Worm (Caenorhabditis elegans) whole organism, L4 larva: ENCODE measurements around the gene mrpl-22.

ENCODE experiments used
- F26F4.8 ChIP-seq: fragments of 200-800 bp; sonication (Bioruptor generic); conservative IDR thresholded peaks from 2 replicates; pipeline ENCODE4 v1.3.6; 2022; ENCODE audit warnings: missing genetic modification characterization, missing compliant biosample characterization
- F37D6.2 ChIP-seq: sonication (generic microtip); optimal IDR thresholded peaks from 2 replicates; lab custom pipeline; 2016; ENCODE audit warnings: mild to moderate bottlenecking, missing genetic modification characterization, missing compliant biosample characterization
- F49E8.2 ChIP-seq: sonication (generic microtip); optimal IDR thresholded peaks from 2 replicates; lab custom pipeline; 2016; ENCODE audit warnings: missing compliant biosample characterization, mild to moderate bottlenecking, missing genetic modification characterization, borderline replicate concordance
- R02D3.7 ChIP-seq: fragments of 150-350 bp; sonication (generic microtip); optimal IDR thresholded peaks from 3 replicates; lab custom pipeline; 2014; ENCODE audit warnings: missing biosample characterization, missing genetic modification characterization
- T20F7.1 ChIP-seq: fragments of 200-800 bp; sonication (Bioruptor generic); optimal IDR thresholded peaks from 2 replicates; lab custom pipeline; 2018; ENCODE audit warnings: mild to moderate bottlenecking, missing genetic modification characterization, missing compliant biosample characterization
- T26A8.4 ChIP-seq: fragments of 200-800 bp; sonication (Bioruptor generic); IDR thresholded peaks from 2 replicates; pipeline ENCODE4 v1.3.6; 2022; ENCODE audit warnings: missing genetic modification characterization, missing compliant biosample characterization
- arid-1 ChIP-seq: fragments of 200-800 bp; sonication (Bioruptor generic); conservative IDR thresholded peaks from 2 replicates; pipeline ENCODE4 v1.3.6; 2022; ENCODE audit warnings: missing genetic modification reagents, missing genetic modification characterization, missing compliant biosample characterization
- attf-4 ChIP-seq: sonication (generic microtip); optimal IDR thresholded peaks from 3 replicates; lab custom pipeline; 2017; ENCODE audit warnings: missing biosample characterization, missing genetic modification characterization
- cey-2 ChIP-seq: sonication (generic microtip); optimal IDR thresholded peaks from 3 replicates; lab custom pipeline; 2017; ENCODE audit warnings: missing genetic modification characterization, mild to moderate bottlenecking, missing compliant biosample characterization, antibody characterized with exemption, borderline replicate concordance; ENCODE audit not compliant: insufficient read depth
- daf-16 ChIP-seq, 3 experiments: sonication (generic microtip); optimal IDR thresholded peaks; 2 replicates each; lab custom pipeline; 2016 to 2017; ENCODE audit warnings: missing genetic modification characterization in 3 of 3, missing genetic modification reagents in 3 of 3, mild to moderate bottlenecking in 2 of 3, missing compliant biosample characterization in 2 of 3, missing biosample characterization in 1 of 3, moderate library complexity in 1 of 3
- daf-19 ChIP-seq: fragments of 200-800 bp; sonication (Bioruptor generic); conservative IDR thresholded peaks from 2 replicates; pipeline ENCODE4 v1.3.6; 2022; ENCODE audit warnings: missing genetic modification characterization, missing compliant biosample characterization
- dve-1 ChIP-seq: sonication (generic microtip); optimal IDR thresholded peaks from 2 replicates; lab custom pipeline; 2017; ENCODE audit warnings: antibody characterized with exemption, mild to moderate bottlenecking, missing genetic modification characterization, missing compliant biosample characterization; ENCODE audit not compliant: insufficient read depth
- gei-8 ChIP-seq: fragments of 200-800 bp; sonication (Bioruptor generic); optimal IDR thresholded peaks from 2 replicates; lab custom pipeline; 2018; ENCODE audit warnings: mild to moderate bottlenecking, missing genetic modification characterization, missing compliant biosample characterization
- hif-1 ChIP-seq, 2 experiments: sonication (generic microtip); optimal IDR thresholded peaks; 2 replicates each; lab custom pipeline; 2016 to 2017; ENCODE audit warnings: missing compliant biosample characterization in 2 of 2, missing genetic modification characterization in 2 of 2, missing genetic modification reagents in 2 of 2, missing genotype in 2 of 2, mild to moderate bottlenecking in 1 of 2
- hlh-11 ChIP-seq: fragments of 200-800 bp; sonication (Bioruptor generic); optimal IDR thresholded peaks from 2 replicates; lab custom pipeline; 2018; ENCODE audit warnings: mild to moderate bottlenecking, missing genetic modification characterization, missing compliant biosample characterization
- hlh-30 ChIP-seq: sonication (generic microtip); optimal IDR thresholded peaks from 2 replicates; lab custom pipeline; 2017; ENCODE audit warnings: antibody characterized with exemption, mild to moderate bottlenecking, missing genetic modification characterization, missing compliant biosample characterization; ENCODE audit not compliant: insufficient read depth
- lin-15B ChIP-seq: fragments of 150-350 bp; sonication (generic microtip); optimal IDR thresholded peaks from 3 replicates; lab custom pipeline; 2014; ENCODE audit warnings: missing biosample characterization, missing genetic modification characterization
- lin-29 ChIP-seq: fragments of 200-800 bp; sonication (Bioruptor generic); IDR thresholded peaks from 2 replicates; pipeline ENCODE4 v1.3.6; 2022; ENCODE audit warnings: missing genetic modification reagents, missing genetic modification characterization, missing compliant biosample characterization
- lsy-2 ChIP-seq, 2 experiments: fragments of 150-350 bp in 1 of 2; sonication (generic microtip) in 1 of 2; optimal IDR thresholded peaks; 2 replicates each; lab custom pipeline; 2014 to 2017; ENCODE audit warnings: missing biosample characterization in 2 of 2, missing genetic modification characterization in 2 of 2
- mep-1 ChIP-seq: fragments of 150-350 bp; sonication (generic microtip); optimal IDR thresholded peaks from 3 replicates; lab custom pipeline; 2014; ENCODE audit warnings: missing biosample characterization, missing genetic modification characterization
- mes-2 ChIP-seq: sonication (generic microtip); optimal IDR thresholded peaks from 2 replicates; lab custom pipeline; 2016; ENCODE audit warnings: missing genotype, mild to moderate bottlenecking, missing genetic modification characterization, missing compliant biosample characterization; ENCODE audit not compliant: poor library complexity, severe bottlenecking
- mxl-3 ChIP-seq: fragments of 200-800 bp; sonication (Bioruptor generic); optimal IDR thresholded peaks from 2 replicates; lab custom pipeline; 2018; ENCODE audit warnings: mild to moderate bottlenecking, missing genetic modification characterization, missing compliant biosample characterization
- nhr-102 ChIP-seq: sonication (generic microtip); optimal IDR thresholded peaks from 2 replicates; lab custom pipeline; 2016; ENCODE audit warnings: mild to moderate bottlenecking, missing genetic modification characterization, moderate library complexity, missing compliant biosample characterization
- nhr-11 ChIP-seq: fragments of 150-350 bp; optimal IDR thresholded peaks from 2 replicates; lab custom pipeline; 2014; ENCODE audit warnings: missing biosample characterization, missing genetic modification characterization
- nhr-237 ChIP-seq: sonication (generic microtip); optimal IDR thresholded peaks from 2 replicates; lab custom pipeline; 2017; ENCODE audit warnings: missing biosample characterization, missing genetic modification characterization
- nhr-28 ChIP-seq: fragments of 150-350 bp; optimal IDR thresholded peaks from 2 replicates; lab custom pipeline; 2014; ENCODE audit warnings: missing biosample characterization, missing genetic modification characterization
- nhr-41 ChIP-seq: fragments of 200-800 bp; sonication (Bioruptor generic); IDR thresholded peaks from 2 replicates; pipeline ENCODE4 v1.3.6; 2022; ENCODE audit warnings: missing genetic modification reagents, missing genetic modification characterization, missing compliant biosample characterization
- nhr-6 ChIP-seq: fragments of 150-350 bp; optimal IDR thresholded peaks from 2 replicates; lab custom pipeline; 2014; ENCODE audit warnings: missing biosample characterization, missing genetic modification characterization
- nhr-77 ChIP-seq: fragments of 150-350 bp; optimal IDR thresholded peaks from 2 replicates; lab custom pipeline; 2014; ENCODE audit warnings: missing biosample characterization, missing genetic modification characterization
- php-3 ChIP-seq: fragments of 200-800 bp; sonication (Bioruptor generic); IDR thresholded peaks from 2 replicates; pipeline ENCODE4 v1.3.6; 2022; ENCODE audit warnings: missing genetic modification reagents, missing genetic modification characterization, missing compliant biosample characterization
- rbr-2 ChIP-seq: sonication (generic microtip); optimal IDR thresholded peaks from 2 replicates; lab custom pipeline; 2016; ENCODE audit warnings: missing genotype, missing genetic modification characterization, missing compliant biosample characterization
- tra-1 ChIP-seq: fragments of 200-800 bp; sonication (Bioruptor generic); IDR thresholded peaks from 2 replicates; pipeline ENCODE4 v1.3.6; 2022; ENCODE audit warnings: missing genetic modification reagents, missing genetic modification characterization, missing compliant biosample characterization
- zip-11 ChIP-seq: fragments of 200-800 bp; sonication (Bioruptor generic); IDR thresholded peaks from 2 replicates; pipeline ENCODE4 v1.3.6; 2022; ENCODE audit warnings: missing genetic modification characterization, missing compliant biosample characterization

Gene mrpl-22

DNA sequence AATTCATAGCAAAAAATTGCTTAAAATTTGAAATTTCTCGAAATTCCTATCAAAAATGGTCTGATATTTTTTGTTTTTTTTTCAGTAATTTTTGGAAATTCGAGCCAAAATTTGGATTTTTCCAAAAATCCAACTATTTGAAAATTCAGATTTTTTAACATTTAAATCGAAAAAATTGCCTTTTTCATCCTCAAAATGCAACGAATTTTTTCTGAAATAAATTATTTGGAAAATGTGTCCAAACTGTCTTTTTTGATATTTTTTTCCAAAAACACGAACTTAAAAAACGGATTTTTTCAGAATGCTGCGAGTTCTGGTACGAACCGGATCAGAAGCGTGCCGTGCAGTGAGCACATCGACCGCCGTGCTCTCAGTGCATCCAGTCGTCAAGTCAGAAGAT lies at the start of gene mrpl-22:
mrpl-22 (plus strand) TSS at position 301 of the 400 bp plus-strand sequence.
- no peak for TF ChIP-seq gei-8 (GFP tag; lab: Kevin White, UChicago)

DNA sequence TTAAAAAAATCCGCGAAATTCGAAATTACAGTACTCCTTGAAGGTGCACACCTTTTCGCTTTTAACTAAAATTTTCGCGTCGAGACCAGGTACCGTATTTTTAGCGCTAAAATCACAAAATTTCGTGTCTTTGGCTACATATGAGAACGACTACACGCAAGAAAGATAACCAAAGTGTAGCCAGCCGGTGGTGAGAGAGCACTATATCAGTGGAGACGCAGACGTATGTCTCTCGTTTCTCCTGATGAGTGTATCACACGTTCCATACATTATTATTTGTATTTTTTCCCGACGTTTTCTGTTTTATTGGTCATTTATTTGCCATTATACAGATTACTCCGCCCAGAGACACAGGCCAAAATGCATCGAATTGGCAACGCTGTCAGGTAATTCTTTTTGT lies 49.3 kb upstream of the mrpl-22 start, which contains the start of gene acdh-11:
acdh-11 (plus strand) TSS at position 333 of the 400 bp plus-strand sequence.
- TF ChIP-seq mes-2 (tag; lab: Kevin White, UChicago), result peak; percentile 26
- no peak for TF ChIP-seq R02D3.7
- no peak for TF ChIP-seq attf-4
- peak; percentile 35 for TF ChIP-seq nhr-102 (tag; lab: Kevin White, UChicago)
- TF ChIP-seq rbr-2 (tag; lab: Kevin White, UChicago), result no peak
- peak; percentile 98 for TF ChIP-seq nhr-28 (tag; lab: Kevin White, UChicago)
- TF ChIP-seq nhr-77 (tag; lab: Kevin White, UChicago), result peak; percentile 14
- TF ChIP-seq cey-2 (tag; lab: Kevin White, UChicago), result no peak
- TF ChIP-seq php-3 (GFP tag; lab: Robert Waterston, UW), result peak; percentile 36; the same call in 1 of the 2 replicates
- TF ChIP-seq lsy-2 (tag; optimal IDR thresholded peaks at IDR 0.05; lab: Kevin White, UChicago), result peak in 1 of 2 experiments; percentile 51
- peak; percentile 28 for TF ChIP-seq mep-1 (tag; lab: Kevin White, UChicago)
- peak; percentile 56 for TF ChIP-seq hlh-30 (tag; lab: Kevin White, UChicago)
- TF ChIP-seq mxl-3, result peak; percentile 55
- peak in 1 of 2 experiments; percentile 2 for TF ChIP-seq hif-1 (tag; optimal IDR thresholded peaks at IDR 0.05; lab: Kevin White, UChicago)
- no peak for TF ChIP-seq F26F4.8 (GFP tag; lab: Robert Waterston, UW)
- peak; percentile 79 for TF ChIP-seq hlh-11
- no peak for TF ChIP-seq daf-16 (GFP tag; optimal IDR thresholded peaks at IDR 0.05; lab: Kevin White, UChicago)
- peak; percentile 42 for TF ChIP-seq daf-16 (tag; optimal IDR thresholded peaks at IDR 0.05; lab: Kevin White, UChicago)
- peak; percentile 65 for TF ChIP-seq dve-1 (tag; lab: Kevin White, UChicago)
- TF ChIP-seq nhr-237, result no peak
- TF ChIP-seq nhr-11 (tag; lab: Kevin White, UChicago), result peak; percentile 11

DNA sequence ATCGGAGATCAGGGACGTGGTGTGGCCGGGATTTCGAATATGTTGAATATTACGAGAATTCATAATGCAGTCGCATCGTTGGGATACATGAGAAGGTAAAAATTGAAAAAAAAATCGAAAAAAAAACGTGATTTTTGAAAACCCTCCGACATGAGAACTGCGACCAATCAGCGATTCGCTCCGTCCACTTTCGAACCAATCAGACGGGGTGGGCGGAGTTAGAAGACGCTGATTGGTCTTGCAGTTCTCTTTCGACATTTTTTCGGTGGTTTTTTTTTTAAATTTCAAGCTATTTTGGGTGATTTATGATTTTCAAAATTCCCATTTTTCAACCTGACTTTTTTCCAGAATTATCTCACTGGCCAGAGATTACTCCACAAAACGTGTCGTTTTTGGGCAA lies 46.0 kb upstream of the mrpl-22 start:
- no peak for TF ChIP-seq lin-15B (tag; lab: Kevin White, UChicago)
- no peak for TF ChIP-seq zip-11
- no peak for TF ChIP-seq T20F7.1 (GFP tag; lab: Kevin White, UChicago)
- no peak for TF ChIP-seq T26A8.4
- TF ChIP-seq nhr-41, result no peak
- no peak for TF ChIP-seq gei-8 (GFP tag; lab: Kevin White, UChicago)
- no peak for TF ChIP-seq hlh-30 (tag; lab: Kevin White, UChicago)
- TF ChIP-seq nhr-6 (tag; lab: Kevin White, UChicago), result no peak
- TF ChIP-seq daf-19 (GFP tag; lab: Robert Waterston, UW), result no peak
- TF ChIP-seq nhr-102 (tag; lab: Kevin White, UChicago), result no peak
- no peak for TF ChIP-seq lin-29 (GFP tag; lab: Robert Waterston, UW)
- TF ChIP-seq F49E8.2 (tag; lab: Kevin White, UChicago), result no peak
- TF ChIP-seq F26F4.8 (GFP tag; lab: Robert Waterston, UW), result no peak
- TF ChIP-seq arid-1 (GFP tag; lab: Robert Waterston, UW), result no peak
- no peak for TF ChIP-seq mes-2 (tag; lab: Kevin White, UChicago)

DNA sequence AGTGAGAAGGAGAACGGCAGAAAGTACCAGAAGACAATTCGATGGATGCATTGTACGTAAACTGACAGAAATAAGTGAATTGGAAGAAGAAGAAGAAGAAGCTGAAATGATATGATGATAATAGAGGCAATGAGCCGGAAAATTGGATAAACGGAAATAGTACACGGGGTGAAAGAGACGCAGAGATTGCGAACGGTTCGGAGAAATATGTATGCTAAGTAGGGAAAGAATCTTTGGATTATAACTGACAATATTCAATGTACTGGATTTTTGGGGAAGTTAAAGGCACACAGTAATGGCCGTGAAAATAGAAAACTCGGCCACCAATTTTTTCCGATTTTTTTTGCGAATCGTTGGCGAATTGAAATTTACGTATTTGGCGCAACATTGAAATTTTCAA lies 39.9 kb upstream of the mrpl-22 start, which contains the start of gene Y45F3A.4:
Y45F3A.4 (minus strand) TSS at position 101 of the 400 bp plus-strand sequence.
- TF ChIP-seq F37D6.2 (tag; lab: Kevin White, UChicago), result no peak
- 0 out of 2 replicates have a peak, but pooled peaks have one; percentile 8 for TF ChIP-seq tra-1 (GFP tag; lab: Robert Waterston, UW)
